Worm (Caenorhabditis elegans) whole organism, L1 larva: ENCODE measurements around the gene famh-136.

ENCODE experiments used
- C16A3.4 ChIP-seq: fragments of 150-350 bp; optimal IDR thresholded peaks from 2 replicates; lab custom pipeline; 2014; ENCODE audit warnings: missing biosample characterization, missing genetic modification characterization
- F16B12.6 ChIP-seq: fragments of 150-350 bp; optimal IDR thresholded peaks from 2 replicates; lab custom pipeline; 2014; ENCODE audit warnings: missing biosample characterization, missing genetic modification characterization
- ama-1 ChIP-seq: fragments of 150-350 bp; optimal IDR thresholded peaks from 2 replicates; lab custom pipeline; 2014
- blmp-1 ChIP-seq: fragments of 150-350 bp; optimal IDR thresholded peaks from 2 replicates; lab custom pipeline; 2014; ENCODE audit warnings: missing biosample characterization, missing genetic modification characterization
- ceh-63 ChIP-seq: fragments of 200-800 bp; sonication (Bioruptor generic); optimal IDR thresholded peaks from 2 replicates; lab custom pipeline; 2018; ENCODE audit warnings: mild to moderate bottlenecking, missing genetic modification characterization, missing compliant biosample characterization
- ceh-8 ChIP-seq: fragments of 200-800 bp; sonication (Bioruptor generic); optimal IDR thresholded peaks from 2 replicates; lab custom pipeline; 2018; ENCODE audit warnings: mild to moderate bottlenecking, missing genetic modification characterization, moderate library complexity, missing compliant biosample characterization
- ceh-82 ChIP-seq, 3 experiments: fragments of 150-350 bp in 1 of 3; sonication (generic microtip) in 2 of 3; optimal IDR thresholded peaks; 2 replicates each; lab custom pipeline; 2014 to 2017; ENCODE audit warnings: missing biosample characterization in 3 of 3, missing genetic modification characterization in 3 of 3
- efl-1 ChIP-seq, 4 experiments: fragments of 150-350 bp; optimal IDR thresholded peaks in 3 of 4; peaks in 1 of 4; 1 replicate in 1 of 4; 2 replicates in 3 of 4; lab custom pipeline; 2014; ENCODE audit warnings: missing biosample characterization in 2 of 4, missing genetic modification characterization in 2 of 4, missing genetic modification reagents in 2 of 4
- efl-3 ChIP-seq: fragments of 200-800 bp; sonication (Bioruptor generic); optimal IDR thresholded peaks from 2 replicates; lab custom pipeline; 2018; ENCODE audit warnings: mild to moderate bottlenecking, missing genetic modification characterization, missing compliant biosample characterization
- egl-27 ChIP-seq, 2 experiments: fragments of 150-350 bp in 1 of 2; sonication (generic microtip); optimal IDR thresholded peaks; 3 replicates each; lab custom pipeline; 2017 to 2018; ENCODE audit warnings: missing biosample characterization in 2 of 2, missing genetic modification characterization in 2 of 2, missing genetic modification reagents in 2 of 2
- elt-2 ChIP-seq: sonication (generic microtip); optimal IDR thresholded peaks from 2 replicates; lab custom pipeline; 2016; ENCODE audit warnings: missing genetic modification characterization, mild to moderate bottlenecking, inconsistent platforms, missing compliant biosample characterization, missing genetic modification reagents
- elt-3 ChIP-seq, 6 experiments: fragments of 150-350 bp in 1 of 6; sonication (generic microtip); optimal IDR thresholded peaks; 2 replicates each; lab custom pipeline; 2017 to 2018; ENCODE audit warnings: missing biosample characterization in 6 of 6, missing genetic modification characterization in 6 of 6, inconsistent platforms in 1 of 6
- fkh-8 ChIP-seq: sonication (generic microtip); optimal IDR thresholded peaks from 2 replicates; lab custom pipeline; 2016; ENCODE audit warnings: mild to moderate bottlenecking, missing genetic modification characterization, missing compliant biosample characterization
- hlh-4 ChIP-seq: sonication (generic microtip); optimal IDR thresholded peaks from 2 replicates; lab custom pipeline; 2016; ENCODE audit warnings: mild to moderate bottlenecking, missing genetic modification characterization, missing compliant biosample characterization
- isw-1 ChIP-seq: fragments of 200-800 bp; sonication (Bioruptor generic); IDR thresholded peaks from 2 replicates; pipeline ENCODE4 v1.3.6; 2022; ENCODE audit warnings: missing genetic modification characterization, missing compliant biosample characterization
- lin-14 ChIP-seq: fragments of 200-800 bp; sonication (Bioruptor generic); optimal IDR thresholded peaks from 2 replicates; lab custom pipeline; 2018; ENCODE audit warnings: mild to moderate bottlenecking, missing genetic modification characterization, moderate library complexity, missing compliant biosample characterization
- lin-15B ChIP-seq: fragments of 150-350 bp; sonication (generic microtip); optimal IDR thresholded peaks from 3 replicates; lab custom pipeline; 2014; ENCODE audit warnings: missing biosample characterization, missing genetic modification characterization
- lin-35 ChIP-seq, 2 experiments: fragments of 150-350 bp; optimal IDR thresholded peaks; 2 replicates each; lab custom pipeline; 2014; ENCODE audit warnings: missing biosample characterization in 2 of 2, missing genetic modification characterization in 2 of 2, missing genetic modification reagents in 2 of 2
- mab-9 ChIP-seq: fragments of 200-800 bp; sonication (Bioruptor generic); IDR thresholded peaks from 2 replicates; pipeline ENCODE4 v1.3.6; 2022; ENCODE audit warnings: missing genetic modification reagents, missing genetic modification characterization, missing compliant biosample characterization
- mdl-1 ChIP-seq, 2 experiments: fragments of 150-350 bp; optimal IDR thresholded peaks; 2 replicates each; lab custom pipeline; 2014 to 2017; ENCODE audit warnings: missing biosample characterization in 2 of 2, missing genetic modification characterization in 2 of 2, inconsistent platforms in 1 of 2
- nhr-20 ChIP-seq: sonication (generic microtip); optimal IDR thresholded peaks from 2 replicates; lab custom pipeline; 2016; ENCODE audit warnings: mild to moderate bottlenecking, missing genetic modification characterization, missing compliant biosample characterization
- nhr-71 ChIP-seq: sonication (generic microtip); optimal IDR thresholded peaks from 2 replicates; lab custom pipeline; 2016; ENCODE audit warnings: mild to moderate bottlenecking, missing genetic modification characterization, moderate library complexity, missing compliant biosample characterization
- nhr-84 ChIP-seq: sonication (generic microtip); optimal IDR thresholded peaks from 2 replicates; lab custom pipeline; 2017; ENCODE audit warnings: missing biosample characterization, missing genetic modification characterization
- nhr-85 ChIP-seq: sonication (generic microtip); peaks from one replicate; lab custom pipeline; 2016; ENCODE audit warnings: missing genetic modification characterization, inconsistent platforms, missing compliant biosample characterization
- nhr-90 ChIP-seq: sonication (generic microtip); optimal IDR thresholded peaks from 2 replicates; lab custom pipeline; 2016; ENCODE audit warnings: mild to moderate bottlenecking, missing genetic modification characterization, missing compliant biosample characterization; ENCODE audit not compliant: poor library complexity
- pax-3 ChIP-seq: fragments of 200-800 bp; sonication (Bioruptor generic); optimal IDR thresholded peaks from 2 replicates; lab custom pipeline; 2018; ENCODE audit warnings: mild to moderate bottlenecking, missing genetic modification characterization, moderate library complexity, missing compliant biosample characterization
- sox-4 ChIP-seq: sonication (generic microtip); optimal IDR thresholded peaks from 2 replicates; lab custom pipeline; 2016; ENCODE audit warnings: missing genetic modification characterization, missing compliant biosample characterization
- sptf-1 ChIP-seq: fragments of 150-350 bp; optimal IDR thresholded peaks from 2 replicates; lab custom pipeline; 2014; ENCODE audit warnings: missing biosample characterization, missing genetic modification characterization
- swsn-7 ChIP-seq: sonication (generic microtip); optimal IDR thresholded peaks from 2 replicates; lab custom pipeline; 2016; ENCODE audit warnings: missing genetic modification characterization, missing compliant biosample characterization
- unc-130 ChIP-seq: fragments of 150-350 bp; optimal IDR thresholded peaks from 2 replicates; lab custom pipeline; 2017; ENCODE audit warnings: missing biosample characterization, missing genetic modification characterization, inconsistent platforms
- xbp-1 ChIP-seq: sonication (generic microtip); optimal IDR thresholded peaks from 2 replicates; lab custom pipeline; 2016; ENCODE audit warnings: missing genetic modification characterization, missing compliant biosample characterization
- zag-1 ChIP-seq: fragments of 150-350 bp; optimal IDR thresholded peaks from 2 replicates; lab custom pipeline; 2014; ENCODE audit warnings: missing biosample characterization, missing genetic modification characterization
- zip-4 ChIP-seq: fragments of 200-800 bp; sonication (Bioruptor generic); optimal IDR thresholded peaks from 2 replicates; lab custom pipeline; 2018; ENCODE audit warnings: mild to moderate bottlenecking, missing genetic modification characterization, moderate library complexity, missing compliant biosample characterization

The famh-136 gene

DNA sequence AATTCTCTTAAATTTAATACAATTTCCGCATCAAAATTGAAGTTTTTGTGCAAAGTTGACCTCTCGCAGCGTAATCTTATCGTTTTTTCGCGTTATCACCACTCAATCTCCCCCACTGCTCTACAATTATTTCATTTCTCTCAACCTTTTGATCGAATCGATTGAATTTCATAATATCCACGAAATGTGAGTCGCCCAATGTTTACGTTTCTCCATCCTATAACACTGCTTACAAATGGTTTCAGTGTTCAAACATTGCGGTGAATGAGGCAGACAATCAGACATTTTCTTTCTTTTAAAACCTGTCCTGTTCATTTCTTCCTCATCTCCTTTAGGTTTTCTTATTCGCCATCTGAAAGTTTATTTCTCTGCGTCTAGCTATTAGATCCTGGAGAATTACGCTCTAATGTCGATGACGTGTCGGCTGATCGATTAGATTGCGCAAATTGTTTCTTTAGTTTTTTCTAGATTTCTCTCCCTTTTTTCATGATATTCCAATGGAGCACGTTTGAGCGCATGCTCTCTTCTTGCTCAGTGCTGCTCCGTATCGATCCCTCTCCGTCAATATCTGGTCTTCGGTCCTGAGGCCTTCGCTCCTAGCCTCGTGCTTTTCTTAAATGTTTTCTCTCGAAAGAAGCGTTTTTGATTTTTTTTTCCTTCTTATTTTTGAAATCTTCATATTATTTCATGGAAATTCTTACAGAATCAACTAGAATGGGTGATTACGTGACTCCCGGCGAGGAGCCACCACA is 17.5 kb downstream of the famh-136 start, which contains the start of gene unc-32 (continued):
- TF ChIP-seq F16B12.6 (no peak), sox-4 (tag; lab: Kevin White, UChicago) (no peak), zag-1 (tag; lab: Kevin White, UChicago) (no peak), sptf-1 (tag; lab: Kevin White, UChicago) (no peak), blmp-1 (tag; lab: Kevin White, UChicago) (no peak), ceh-82 (tag; optimal IDR thresholded peaks at IDR 0.05; lab: Kevin White, UChicago) (peak in 2 of 3 experiments; percentile 26 to 72), fkh-8 (peak; percentile 80), nhr-85 (tag; lab: Kevin White, UChicago) (peak; percentile 37), C16A3.4 (tag; lab: Kevin White, UChicago) (no peak), ama-1 (no peak), swsn-7 (tag; lab: Kevin White, UChicago) (peak; percentile 35), zip-4 (GFP tag; lab: Kevin White, UChicago) (peak; percentile 1), nhr-20 (tag; lab: Kevin White, UChicago) (peak; percentile 4), mab-9 (GFP tag; lab: Robert Waterston, UW) (no peak), ceh-63 (GFP tag; lab: Kevin White, UChicago) (no peak), lin-35 (GFP tag; optimal IDR thresholded peaks at IDR 0.05; lab: Kevin White, UChicago) (peak; percentile 41 to 47), efl-3 (GFP tag; lab: Kevin White, UChicago) (no peak), pax-3 (tag; lab: Kevin White, UChicago) (no peak), mdl-1 (tag; optimal IDR thresholded peaks at IDR 0.05; lab: Kevin White, UChicago) (peak in 1 of 2 experiments; percentile 18), hlh-4 (tag; lab: Kevin White, UChicago) (no peak)

DNA sequence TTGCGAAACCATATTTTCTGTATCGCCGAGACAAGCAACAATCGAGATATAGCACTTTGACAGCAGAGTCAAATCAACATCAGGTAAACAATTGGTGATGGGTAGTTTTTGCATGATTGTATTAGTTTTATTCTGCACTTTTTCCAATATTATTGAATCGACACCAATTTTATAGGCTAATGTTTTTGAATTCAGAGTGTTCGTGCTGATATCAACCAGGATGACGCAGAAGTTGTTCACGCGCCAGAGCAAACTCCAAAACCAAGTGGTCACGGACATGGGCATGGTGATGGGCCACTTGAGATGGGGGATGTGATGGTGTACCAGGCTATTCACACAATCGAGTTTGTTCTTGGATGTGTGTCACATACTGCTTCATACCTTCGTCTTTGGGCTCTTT is 22.6 kb downstream of the famh-136 start:
- no peak for TF ChIP-seq nhr-84 (tag; lab: Kevin White, UChicago)
- TF ChIP-seq isw-1 (GFP tag; lab: Robert Waterston, UW): no peak
- TF ChIP-seq efl-1 (optimal IDR thresholded peaks at IDR 0.05; lab: Kevin White, UChicago): no peak
- no peak for TF ChIP-seq efl-1 (GFP tag; optimal IDR thresholded peaks at IDR 0.05 in 1 of 2; lab: Kevin White, UChicago)
- no peak for TF ChIP-seq pax-3 (tag; lab: Kevin White, UChicago)
- TF ChIP-seq lin-15B (tag; lab: Kevin White, UChicago): no peak
- no peak for TF ChIP-seq blmp-1 (tag; lab: Kevin White, UChicago)
- TF ChIP-seq ceh-82 (tag; optimal IDR thresholded peaks at IDR 0.05; lab: Kevin White, UChicago): no peak
- no peak for TF ChIP-seq unc-130 (tag; lab: Kevin White, UChicago)
- no peak for TF ChIP-seq nhr-20 (tag; lab: Kevin White, UChicago)
- no peak for TF ChIP-seq sox-4 (tag; lab: Kevin White, UChicago)
- no peak for TF ChIP-seq elt-3 (tag; optimal IDR thresholded peaks at IDR 0.05; lab: Kevin White, UChicago)
- no peak for TF ChIP-seq ceh-8 (GFP tag; lab: Kevin White, UChicago)

DNA sequence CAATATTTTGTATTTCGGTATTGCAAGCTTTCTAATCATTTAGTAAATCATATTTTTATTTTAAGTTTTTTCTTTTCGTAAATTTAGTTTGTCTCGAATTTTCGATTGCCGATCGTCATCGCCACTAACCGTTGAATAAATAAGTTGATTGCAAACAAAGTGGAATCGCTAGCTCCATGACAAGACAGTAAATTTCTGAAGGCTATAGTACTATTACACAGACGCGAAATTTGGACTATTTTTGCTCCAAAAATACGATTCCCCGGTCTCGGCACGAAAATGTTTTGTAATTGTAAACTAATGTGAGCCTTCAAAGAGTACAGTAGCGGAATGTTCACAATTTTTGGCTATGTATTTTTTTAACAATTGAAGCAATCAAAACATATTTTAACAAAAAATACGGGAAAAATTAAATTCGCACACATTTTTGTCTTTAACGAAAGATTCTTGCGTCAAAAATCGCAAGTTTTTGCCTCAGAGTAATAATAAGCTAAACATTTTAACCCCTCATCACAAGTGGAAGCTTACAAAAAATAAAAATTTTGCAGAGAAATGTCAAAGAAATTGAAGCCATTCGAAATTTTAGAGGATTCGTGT is 24.1 kb downstream of the famh-136 start, which contains the start of gene tpk-1:
Gene tpk-1, plus strand, starts transcription at position 547 of the 597 bp plus-strand sequence.
- TF ChIP-seq elt-2 (tag; lab: Kevin White, UChicago) (no peak), egl-27 (tag; optimal IDR thresholded peaks at IDR 0.05; lab: Kevin White, UChicago) (no peak), lin-14 (GFP tag; lab: Kevin White, UChicago) (no peak), nhr-84 (tag; lab: Kevin White, UChicago) (no peak), nhr-71 (no peak), nhr-90 (tag; lab: Kevin White, UChicago) (no peak), xbp-1 (tag; lab: Kevin White, UChicago) (no peak)
